Fruit fly (Drosophila melanogaster) whole organism, embryonic: ENCODE data around the gene Phyhd1.
A peak's percentile ranks its signal among the peaks of the same experiment; 100 is the strongest.

Experiments used
- B-H1 ChIP-seq: fragments of 200-800 bp; sonication (Bioruptor generic); IDR thresholded peaks from 3 replicates; pipeline ENCODE4 v1.3.6; 2022; ENCODE audit warnings: missing biosample characterization, missing genetic modification characterization
- CG10979 ChIP-seq: fragments of 200-800 bp; sonication (Bioruptor generic); optimal IDR thresholded peaks from 2 replicates; lab custom pipeline; 2018; ENCODE audit warnings: missing biosample characterization, mild to moderate bottlenecking, missing genetic modification characterization, moderate library complexity
- CG11504 ChIP-seq: fragments of 200-800 bp; sonication (Bioruptor generic); optimal IDR thresholded peaks from 3 replicates; lab custom pipeline; 2019; ENCODE audit warnings: missing biosample characterization, mild to moderate bottlenecking, missing genetic modification characterization, moderate library complexity
- CG15073 ChIP-seq: fragments of 200-800 bp; sonication (Bioruptor generic); optimal IDR thresholded peaks from 2 replicates; lab custom pipeline; 2016; ENCODE audit warnings: missing biosample characterization, missing genetic modification characterization
- CG16813 ChIP-seq: fragments of 200-800 bp; sonication (Bioruptor generic); IDR thresholded peaks from 3 replicates; pipeline ENCODE4 v1.3.6; 2022; ENCODE audit warnings: missing biosample characterization, missing genetic modification characterization; ENCODE audit not compliant: partially characterized antibody
- CG17361 ChIP-seq: fragments of 200-800 bp; sonication (Bioruptor generic); IDR thresholded peaks from 3 replicates; pipeline ENCODE4 v1.3.6; 2022; ENCODE audit warnings: missing biosample characterization, missing genetic modification characterization
- CG2712 ChIP-seq: fragments of 200-800 bp; optimal IDR thresholded peaks from 3 replicates; lab custom pipeline; 2019; ENCODE audit warnings: missing biosample characterization, mild to moderate bottlenecking, missing genetic modification characterization, moderate library complexity
- CG7839 ChIP-seq: fragments of 200-800 bp; sonication (Bioruptor generic); optimal IDR thresholded peaks from 3 replicates; lab custom pipeline; 2018; ENCODE audit warnings: missing biosample characterization, mild to moderate bottlenecking, missing genetic modification characterization, moderate library complexity
- CG8359 ChIP-seq: fragments of 200-800 bp; sonication (Bioruptor generic); optimal IDR thresholded peaks from 2 replicates; lab custom pipeline; 2017; ENCODE audit warnings: missing biosample characterization, mild to moderate bottlenecking, missing genetic modification characterization, borderline replicate concordance
- CG8944 ChIP-seq: fragments of 200-800 bp; sonication (Bioruptor generic); optimal IDR thresholded peaks from 3 replicates; lab custom pipeline; 2016; ENCODE audit warnings: missing biosample characterization, missing genetic modification characterization
- Drgx ChIP-seq: fragments of 200-800 bp; sonication (Bioruptor generic); IDR thresholded peaks from 2 replicates; pipeline ENCODE4 v1.3.6; 2022; ENCODE audit warnings: missing biosample characterization, missing genetic modification characterization
- HLH3B ChIP-seq: fragments of 200-800 bp; sonication (Bioruptor generic); IDR thresholded peaks from 2 replicates; pipeline ENCODE4 v1.3.6; 2022; ENCODE audit warnings: missing biosample characterization, missing genetic modification characterization
- Hand ChIP-seq: fragments of 200-800 bp; sonication (Bioruptor generic); optimal IDR thresholded peaks from 2 replicates; lab custom pipeline; 2017; ENCODE audit warnings: mild to moderate bottlenecking, missing biosample characterization, missing genetic modification reagents, missing genetic modification characterization
- HmgD ChIP-seq: fragments of 200-800 bp; sonication (Bioruptor generic); optimal IDR thresholded peaks from 3 replicates; lab custom pipeline; 2016; ENCODE audit warnings: missing biosample characterization, missing genetic modification characterization
- HmgZ ChIP-seq: fragments of 200-800 bp; sonication (Bioruptor generic); optimal IDR thresholded peaks from 2 replicates; lab custom pipeline; 2018; ENCODE audit warnings: missing biosample characterization, mild to moderate bottlenecking, missing genetic modification characterization
- Neu2 ChIP-seq: fragments of 200-800 bp; sonication (Bioruptor generic); optimal IDR thresholded peaks from 3 replicates; lab custom pipeline; 2016; ENCODE audit warnings: missing biosample characterization, missing genetic modification characterization, borderline replicate concordance
- Side ChIP-seq: fragments of 200-800 bp; sonication (Bioruptor generic); optimal IDR thresholded peaks from 2 replicates; lab custom pipeline; 2016; ENCODE audit warnings: missing biosample characterization, missing genetic modification characterization
- Sox102F ChIP-seq: fragments of 200-800 bp; sonication (Bioruptor generic); optimal IDR thresholded peaks from 2 replicates; lab custom pipeline; 2018; ENCODE audit warnings: missing biosample characterization, mild to moderate bottlenecking, missing genetic modification characterization, moderate library complexity
- Spps ChIP-seq: fragments of 200-800 bp; sonication (Bioruptor generic); optimal IDR thresholded peaks from 2 replicates; lab custom pipeline; 2018; ENCODE audit warnings: missing biosample characterization, mild to moderate bottlenecking, missing genetic modification characterization
- Usf ChIP-seq: fragments of 200-800 bp; sonication (Bioruptor generic); optimal IDR thresholded peaks from 2 replicates; lab custom pipeline; 2017; ENCODE audit warnings: missing genotype, missing biosample characterization, missing genetic modification characterization
- Vsx1 ChIP-seq: fragments of 200-800 bp; sonication (Bioruptor generic); optimal IDR thresholded peaks from 2 replicates; lab custom pipeline; 2017; ENCODE audit warnings: missing biosample characterization, mild to moderate bottlenecking, missing genetic modification characterization, missing genetic modification reagents
- amos ChIP-seq: fragments of 200-800 bp; sonication (Bioruptor generic); IDR thresholded peaks from 2 replicates; pipeline ENCODE4 v1.3.6; 2022; ENCODE audit warnings: missing biosample characterization, missing genetic modification characterization; ENCODE audit not compliant: partially characterized antibody
- bsh ChIP-seq, 2 experiments: fragments of 200-800 bp; sonication (Bioruptor generic); optimal IDR thresholded peaks; 2 replicates each; lab custom pipeline; 2017 to 2018; ENCODE audit warnings: mild to moderate bottlenecking in 2 of 2, missing biosample characterization in 2 of 2, missing genetic modification characterization in 2 of 2, moderate library complexity in 1 of 2
- cas ChIP-seq: fragments of 200-800 bp; sonication (Bioruptor generic); IDR thresholded peaks from 2 replicates; pipeline ENCODE4 v1.3.6; 2022; ENCODE audit warnings: missing biosample characterization, missing genetic modification characterization
- dmrt11E ChIP-seq: fragments of 200-800 bp; sonication (Bioruptor generic); optimal IDR thresholded peaks from 3 replicates; lab custom pipeline; 2018; ENCODE audit warnings: missing biosample characterization, mild to moderate bottlenecking, missing genetic modification characterization, moderate library complexity
- dysf ChIP-seq: fragments of 200-800 bp; sonication (Bioruptor generic); IDR thresholded peaks from 3 replicates; pipeline ENCODE4 v1.3.6; 2022; ENCODE audit warnings: missing biosample characterization, missing genetic modification characterization
- en ChIP-seq: fragments of 200-800 bp; sonication (Bioruptor generic); optimal IDR thresholded peaks from 2 replicates; lab custom pipeline; 2016; ENCODE audit warnings: missing biosample characterization, missing genetic modification characterization
- fd102C ChIP-seq: fragments of 200-800 bp; sonication (Bioruptor generic); optimal IDR thresholded peaks from 2 replicates; lab custom pipeline; 2018; ENCODE audit warnings: missing biosample characterization, mild to moderate bottlenecking, missing genetic modification characterization, moderate library complexity
- gem ChIP-seq: fragments of 200-800 bp; sonication (Bioruptor generic); optimal IDR thresholded peaks from 2 replicates; lab custom pipeline; 2019; ENCODE audit warnings: missing biosample characterization, mild to moderate bottlenecking, missing genetic modification characterization, moderate library complexity
- h ChIP-seq: fragments of >200 bp; optimal IDR thresholded peaks from 2 replicates; lab custom pipeline; 2017
- ham ChIP-seq: fragments of 200-800 bp; sonication (Bioruptor generic); IDR thresholded peaks from 2 replicates; pipeline ENCODE4 v1.3.6; 2022; ENCODE audit warnings: missing biosample characterization, missing genetic modification characterization
- jumu ChIP-seq: fragments of 200-800 bp; sonication (Bioruptor generic); optimal IDR thresholded peaks from 3 replicates; lab custom pipeline; 2016; ENCODE audit warnings: missing biosample characterization, missing genetic modification characterization
- kay ChIP-seq: fragments of 200-800 bp; sonication (Bioruptor generic); optimal IDR thresholded peaks from 2 replicates; lab custom pipeline; 2016; ENCODE audit warnings: missing biosample characterization, missing genetic modification characterization
- lbe ChIP-seq: fragments of 200-800 bp; sonication (Bioruptor generic); optimal IDR thresholded peaks from 2 replicates; lab custom pipeline; 2016; ENCODE audit warnings: missing biosample characterization, mild to moderate bottlenecking, missing genetic modification characterization
- lmd ChIP-seq: fragments of 200-800 bp; sonication (Bioruptor generic); IDR thresholded peaks from 2 replicates; pipeline ENCODE4 v1.3.6; 2022; ENCODE audit warnings: missing biosample characterization, missing genetic modification characterization
- nom ChIP-seq: fragments of 200-800 bp; sonication (Bioruptor generic); optimal IDR thresholded peaks from 2 replicates; lab custom pipeline; 2017; ENCODE audit warnings: missing biosample characterization, missing genetic modification characterization, mild to moderate bottlenecking, moderate library complexity, missing genetic modification reagents
- oc ChIP-seq: fragments of 200-800 bp; sonication (Bioruptor generic); optimal IDR thresholded peaks from 2 replicates; lab custom pipeline; 2018; ENCODE audit warnings: missing biosample characterization, mild to moderate bottlenecking, missing genetic modification characterization, moderate library complexity
- phol ChIP-seq: fragments of 200-800 bp; sonication (Bioruptor generic); optimal IDR thresholded peaks from 3 replicates; lab custom pipeline; 2018; ENCODE audit warnings: missing biosample characterization, mild to moderate bottlenecking, missing genetic modification characterization, moderate library complexity
- pita ChIP-seq: fragments of 200-800 bp; sonication (Bioruptor generic); optimal IDR thresholded peaks from 2 replicates; lab custom pipeline; 2017; ENCODE audit warnings: missing biosample characterization, mild to moderate bottlenecking, missing genetic modification characterization
- ranshi ChIP-seq: fragments of 200-800 bp; sonication (Bioruptor generic); IDR thresholded peaks from 2 replicates; pipeline ENCODE4 v1.3.6; 2022; ENCODE audit warnings: missing biosample characterization, missing genetic modification characterization
- repo ChIP-seq: fragments of 200-800 bp; sonication (Bioruptor generic); optimal IDR thresholded peaks from 2 replicates; lab custom pipeline; 2016; ENCODE audit warnings: missing biosample characterization, missing genetic modification characterization
- row ChIP-seq: fragments of 200-800 bp; sonication (Bioruptor generic); IDR thresholded peaks from 3 replicates; pipeline ENCODE4 v1.3.6; 2022; ENCODE audit warnings: missing biosample characterization, missing genetic modification characterization
- run ChIP-seq: fragments of 200-800 bp; sonication (Bioruptor generic); optimal IDR thresholded peaks from 3 replicates; lab custom pipeline; 2018; ENCODE audit warnings: missing biosample characterization, mild to moderate bottlenecking, missing genetic modification characterization
- sc ChIP-seq, 3 experiments: fragments of >200 bp in 2 of 3; fragments of 200-800 bp in 1 of 3; sonication (Bioruptor generic) in 1 of 3; optimal IDR thresholded peaks; 2 replicates in 2 of 3; 3 replicates in 1 of 3; lab custom pipeline; 2017; ENCODE audit warnings: mild to moderate bottlenecking in 1 of 3, missing biosample characterization in 1 of 3, missing genetic modification characterization in 1 of 3, missing genetic modification reagents in 1 of 3
- sens ChIP-seq: fragments of 200-800 bp; sonication (Bioruptor generic); peaks from one replicate; lab custom pipeline; 2016; ENCODE audit warnings: missing biosample characterization, missing genetic modification characterization
- sna ChIP-seq: fragments of 200-800 bp; sonication (Bioruptor generic); IDR thresholded peaks from 2 replicates; pipeline ENCODE4 v1.3.6; 2022; ENCODE audit warnings: missing biosample characterization, missing genetic modification characterization; ENCODE audit not compliant: partially characterized antibody
- sr ChIP-seq: fragments of 200-800 bp; sonication (Bioruptor generic); IDR thresholded peaks from 3 replicates; pipeline ENCODE4 v1.3.6; 2022; ENCODE audit warnings: missing biosample characterization, missing genetic modification characterization
- tgo ChIP-seq: fragments of 200-800 bp; sonication (Bioruptor generic); IDR thresholded peaks from 3 replicates; pipeline ENCODE4 v1.3.6; 2022; ENCODE audit warnings: missing biosample characterization, missing genetic modification characterization
- tio ChIP-seq: fragments of 200-800 bp; sonication (Bioruptor generic); optimal IDR thresholded peaks from 2 replicates; lab custom pipeline; 2017; ENCODE audit warnings: missing biosample characterization, missing genetic modification characterization, inconsistent platforms
- tx ChIP-seq: fragments of 200-800 bp; sonication (Bioruptor generic); optimal IDR thresholded peaks from 2 replicates; lab custom pipeline; 2016; ENCODE audit warnings: missing biosample characterization, missing genetic modification characterization
- zen ChIP-seq: fragments of 200-800 bp; sonication (Bioruptor generic); optimal IDR thresholded peaks from 3 replicates; lab custom pipeline; 2018; ENCODE audit warnings: missing biosample characterization, mild to moderate bottlenecking, missing genetic modification characterization, moderate library complexity

Gene Phyhd1

dm6 chr3R:10661098-10661497, 19.6 kb downstream of the Phyhd1 start (continued):
- no peak for TF ChIP-seq Side (GFP tag; lab: Kevin White, UChicago)
- TF ChIP-seq ranshi (GFP tag; lab: Robert Waterston, UW), result no peak
- no peak for TF ChIP-seq CG8359 (GFP tag; lab: Kevin White, UChicago)
- TF ChIP-seq row (GFP tag; lab: Robert Waterston, UW), result 0 out of 3 replicates have a peak, but pooled peaks have one; percentile 20
- no peak for TF ChIP-seq HmgD (GFP tag; lab: Kevin White, UChicago)
- peak; percentile 29 for TF ChIP-seq phol (tag; lab: Kevin White, UChicago)
- TF ChIP-seq sens (GFP tag; lab: Kevin White, UChicago), result peak; percentile 45
- TF ChIP-seq B-H1 (GFP tag; lab: Robert Waterston, UW), result no peak
- peak; percentile 34 for TF ChIP-seq lbe
- no peak for TF ChIP-seq jumu (GFP tag; lab: Kevin White, UChicago)
- no peak for TF ChIP-seq run
- no peak for TF ChIP-seq Sox102F
- TF ChIP-seq sc (optimal IDR thresholded peaks at IDR 0.05; lab: Kevin White, UChicago), result no peak
- TF ChIP-seq sc (GFP tag; optimal IDR thresholded peaks at IDR 0.05; lab: Kevin White, UChicago), result no peak
- no peak for TF ChIP-seq sr (GFP tag; lab: Robert Waterston, UW)
- TF ChIP-seq Hand (GFP tag; lab: Kevin White, UChicago), result no peak
- peak; percentile 60 for TF ChIP-seq dmrt11E (tag; lab: Kevin White, UChicago)
- no peak for TF ChIP-seq Drgx (GFP tag; lab: Robert Waterston, UW)
- TF ChIP-seq ham (GFP tag; lab: Robert Waterston, UW), result no peak
- no peak for TF ChIP-seq Vsx1
- no peak for TF ChIP-seq tx (GFP tag; lab: Kevin White, UChicago)
- TF ChIP-seq nom (GFP tag; lab: Kevin White, UChicago), result peak; percentile 23
- no peak for TF ChIP-seq HLH3B (GFP tag; lab: Robert Waterston, UW)
- no peak for TF ChIP-seq Usf (GFP tag; lab: Kevin White, UChicago)
- TF ChIP-seq Neu2 (GFP tag; lab: Kevin White, UChicago), result no peak
- peak; percentile 22; the same call in 1 of the 3 replicates for TF ChIP-seq CG17361 (GFP tag; lab: Robert Waterston, UW)
- peak; percentile 10 to 22 for TF ChIP-seq bsh (GFP tag; optimal IDR thresholded peaks at IDR 0.05; lab: Kevin White, UChicago)
- TF ChIP-seq fd102C (GFP tag; lab: Kevin White, UChicago), result no peak
- no peak for TF ChIP-seq sna (GFP tag; lab: Robert Waterston, UW)
- TF ChIP-seq CG7839 (tag; lab: Kevin White, UChicago), result no peak
- TF ChIP-seq tgo, result no peak
- TF ChIP-seq CG2712 (tag; lab: Kevin White, UChicago), result peak; percentile 48
- TF ChIP-seq oc (tag; lab: Kevin White, UChicago), result no peak
- TF ChIP-seq repo, result no peak
- no peak for TF ChIP-seq CG15073 (GFP tag; lab: Kevin White, UChicago)
- no peak for TF ChIP-seq en (GFP tag; lab: Kevin White, UChicago)
- no peak for TF ChIP-seq HmgZ (tag; lab: Kevin White, UChicago)
- no peak for TF ChIP-seq tio (GFP tag; lab: Kevin White, UChicago)
- TF ChIP-seq h (lab: Kevin White, UChicago), result no peak
- TF ChIP-seq CG16813 (GFP tag; lab: Robert Waterston, UW), result no peak
- TF ChIP-seq dysf (GFP tag; lab: Robert Waterston, UW), result no peak
- peak; percentile 46 for TF ChIP-seq CG10979 (tag; lab: Kevin White, UChicago)
- TF ChIP-seq gem, result peak; percentile 42
- no peak for TF ChIP-seq lmd (GFP tag; lab: Robert Waterston, UW)
- no peak for TF ChIP-seq CG8944 (GFP tag; lab: Kevin White, UChicago)
- peak; percentile 11 for TF ChIP-seq zen
- no peak for TF ChIP-seq cas (GFP tag; lab: Robert Waterston, UW)
- peak; percentile 13 for TF ChIP-seq CG11504 (tag; lab: Kevin White, UChicago)
- no peak for TF ChIP-seq amos (GFP tag; lab: Robert Waterston, UW)
- no peak for TF ChIP-seq kay (GFP tag; lab: Kevin White, UChicago)
- no peak for TF ChIP-seq pita
- peak; percentile 7 for TF ChIP-seq Spps (tag; lab: Kevin White, UChicago)
